Worm (Caenorhabditis elegans) whole organism, early embryonic: ENCODE data around the gene F01D5.7.

Source experiments
- B0310.2 ChIP-seq: sonication (generic microtip); optimal IDR thresholded peaks from 2 replicates; lab custom pipeline; 2016; ENCODE audit warnings: mild to moderate bottlenecking, missing genetic modification characterization, missing compliant biosample characterization
- F13C5.2 ChIP-seq: sonication (generic microtip); optimal IDR thresholded peaks from 2 replicates; lab custom pipeline; 2017; ENCODE audit warnings: mild to moderate bottlenecking, missing genetic modification characterization, inconsistent platforms, missing compliant biosample characterization
- ama-1 ChIP-seq: fragments of 150-350 bp; optimal IDR thresholded peaks from 2 replicates; lab custom pipeline; 2014
- ceh-36 ChIP-seq: sonication (generic microtip); optimal IDR thresholded peaks from 2 replicates; lab custom pipeline; 2016; ENCODE audit warnings: missing genetic modification characterization, inconsistent platforms, missing compliant biosample characterization
- ets-7 ChIP-seq: sonication (generic microtip); optimal IDR thresholded peaks from 2 replicates; lab custom pipeline; 2016; ENCODE audit warnings: missing genotype, missing genetic modification characterization, missing compliant biosample characterization
- pes-1 ChIP-seq: fragments of 200-800 bp; sonication (Bioruptor generic); IDR thresholded peaks from 2 replicates; pipeline ENCODE4 v1.3.6; 2022; ENCODE audit warnings: missing genetic modification reagents, missing genetic modification characterization, missing compliant biosample characterization

DNA sequence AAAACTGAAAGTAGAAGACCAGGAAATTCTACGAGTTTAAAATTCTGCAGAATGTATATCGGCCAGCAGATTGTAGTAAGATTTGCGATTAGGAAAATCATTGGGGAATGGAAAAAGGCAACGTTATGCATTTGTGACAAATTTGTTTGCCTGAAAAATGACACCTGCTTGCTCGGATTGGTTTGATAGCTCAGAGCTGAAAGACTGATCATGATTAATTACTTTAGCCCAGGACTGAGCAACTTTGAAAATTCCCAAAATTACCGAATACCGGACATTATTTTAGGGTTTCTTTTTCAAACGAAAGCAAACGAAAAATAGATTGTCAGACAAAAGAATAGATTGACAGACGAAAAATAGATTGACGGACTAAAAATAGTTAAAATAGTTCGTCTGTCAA, 23.9 kb upstream of the F01D5.7 start, which contains the start of gene sre-47:
- no peak for TF ChIP-seq ceh-36 (tag; lab: Kevin White, UChicago)
- TF ChIP-seq ets-7 (tag; lab: Kevin White, UChicago): no peak
- no peak for TF ChIP-seq F13C5.2 (tag; lab: Kevin White, UChicago)
- no peak for TF ChIP-seq pes-1
- no peak for TF ChIP-seq B0310.2 (tag; lab: Kevin White, UChicago)
- TF ChIP-seq ama-1 (lab: Kevin White, UChicago): no peak
